Worm (Caenorhabditis elegans) whole organism, young adult: ENCODE data around the gene srh-69.

Experiments
- F10E7.11 ChIP-seq: sonication (generic microtip); optimal IDR thresholded peaks from 2 replicates; lab custom pipeline; 2017; ENCODE audit warnings: mild to moderate bottlenecking, missing genetic modification characterization, moderate library complexity, missing compliant biosample characterization
- F22D6.2 ChIP-seq: sonication (generic microtip); optimal IDR thresholded peaks from 2 replicates; lab custom pipeline; 2016; ENCODE audit warnings: mild to moderate bottlenecking, missing genetic modification characterization, missing compliant biosample characterization
- Y67H2A.10 ChIP-seq: fragments of 200-800 bp; sonication (Bioruptor generic); conservative IDR thresholded peaks from 2 replicates; pipeline ENCODE4 v1.3.6; 2022; ENCODE audit warnings: missing genetic modification reagents, missing genetic modification characterization, missing compliant biosample characterization
- Y95B8A.8 ChIP-seq: fragments of 200-800 bp; sonication (Bioruptor generic); IDR thresholded peaks from 2 replicates; pipeline ENCODE4 v1.3.6; 2022; ENCODE audit warnings: missing genetic modification reagents, missing genetic modification characterization, missing compliant biosample characterization
- ama-1 ChIP-seq, 3 experiments: fragments of 150-350 bp in 1 of 3; sonication (generic microtip) in 2 of 3; optimal IDR thresholded peaks; 2 replicates each; lab custom pipeline; 2014 to 2018; ENCODE audit warnings: missing biosample characterization in 2 of 3, missing genetic modification characterization in 2 of 3, missing genetic modification reagents in 2 of 3
- ceh-27 ChIP-seq: fragments of 200-800 bp; sonication (Bioruptor generic); optimal IDR thresholded peaks from 2 replicates; lab custom pipeline; 2018; ENCODE audit warnings: mild to moderate bottlenecking, missing genetic modification characterization, moderate library complexity, missing compliant biosample characterization
- lir-1 ChIP-seq: fragments of 200-800 bp; sonication (Bioruptor generic); conservative IDR thresholded peaks from 2 replicates; pipeline ENCODE4 v1.3.6; 2022; ENCODE audit warnings: missing genetic modification reagents, missing genetic modification characterization, missing compliant biosample characterization
- madf-10 ChIP-seq: sonication (generic microtip); optimal IDR thresholded peaks from 2 replicates; lab custom pipeline; 2016; ENCODE audit warnings: mild to moderate bottlenecking, missing genetic modification characterization, missing compliant biosample characterization
- ztf-3 ChIP-seq: fragments of 200-800 bp; sonication (Bioruptor generic); optimal IDR thresholded peaks from 2 replicates; lab custom pipeline; 2018; ENCODE audit warnings: mild to moderate bottlenecking, missing genetic modification characterization, missing compliant biosample characterization

DNA sequence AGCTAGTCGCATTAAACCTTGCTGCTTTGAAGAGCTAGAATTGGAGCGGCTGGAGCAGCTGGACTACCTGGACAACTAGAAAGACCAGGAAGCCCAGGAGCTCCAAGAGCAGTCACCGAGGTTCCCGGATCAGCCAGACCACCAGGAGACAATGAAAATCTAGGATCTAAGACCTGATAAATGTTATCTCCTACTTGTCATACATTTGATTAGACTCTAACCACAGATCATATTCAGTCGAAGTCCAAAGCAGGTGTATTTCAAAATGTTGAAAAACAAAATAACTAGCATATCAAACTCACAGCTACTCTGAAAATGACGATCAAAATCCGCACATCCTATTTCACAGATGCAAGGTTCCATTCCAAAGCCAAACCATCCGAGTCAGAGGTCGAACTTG is 22.6 kb downstream of the srh-69 start, which contains the start of gene srz-6:
- TF ChIP-seq ztf-3, result no peak
- TF ChIP-seq F10E7.11 (tag; lab: Kevin White, UChicago), result no peak
- TF ChIP-seq Y67H2A.10, result no peak
- TF ChIP-seq madf-10 (tag; lab: Kevin White, UChicago), result no peak
- TF ChIP-seq Y95B8A.8, result no peak
- no peak for TF ChIP-seq ama-1 (optimal IDR thresholded peaks at IDR 0.05; lab: Kevin White, UChicago)
- no peak for TF ChIP-seq ama-1 (GFP tag; optimal IDR thresholded peaks at IDR 0.05; lab: Kevin White, UChicago)
- no peak for TF ChIP-seq F22D6.2
- TF ChIP-seq lir-1, result no peak
- no peak for TF ChIP-seq ceh-27 (GFP tag; lab: Kevin White, UChicago)
